Worm (Caenorhabditis elegans) whole organism, midembryonic: Measurements from ENCODE around the gene F53G2.13.

ENCODE experiments used
- T22C8.4 ChIP-seq: fragments of 200-800 bp; sonication (Bioruptor generic); IDR thresholded peaks from 2 replicates; pipeline ENCODE4 v1.3.6; 2022; ENCODE audit warnings: missing genetic modification characterization, missing compliant biosample characterization
- cog-1 ChIP-seq: sonication (generic microtip); optimal IDR thresholded peaks from 2 replicates; lab custom pipeline; 2016; ENCODE audit warnings: missing genetic modification characterization, missing compliant biosample characterization
- flt-1 ChIP-seq: fragments of 200-800 bp; sonication (Bioruptor generic); IDR thresholded peaks from 2 replicates; pipeline ENCODE4 v1.3.6; 2022; ENCODE audit warnings: missing genetic modification characterization, missing compliant biosample characterization
- klf-2 ChIP-seq: fragments of 200-800 bp; sonication (Bioruptor generic); conservative IDR thresholded peaks from 2 replicates; pipeline ENCODE4 v1.3.6; 2022; ENCODE audit warnings: missing genetic modification reagents, missing genetic modification characterization, missing compliant biosample characterization
- med-1 ChIP-seq: sonication (generic microtip); optimal IDR thresholded peaks from 2 replicates; lab custom pipeline; 2017; ENCODE audit warnings: missing genetic modification characterization, mild to moderate bottlenecking, missing compliant biosample characterization, antibody characterized with exemption, missing genetic modification reagents; ENCODE audit not compliant: insufficient read depth
- ref-1 ChIP-seq: fragments of 200-800 bp; sonication (Bioruptor generic); conservative IDR thresholded peaks from 2 replicates; pipeline ENCODE4 v1.3.6; 2022; ENCODE audit warnings: missing genetic modification reagents, missing genetic modification characterization, missing compliant biosample characterization
- tab-1 ChIP-seq: fragments of 200-800 bp; sonication (Bioruptor generic); IDR thresholded peaks from 2 replicates; pipeline ENCODE4 v1.3.6; 2022; ENCODE audit warnings: missing genetic modification characterization, missing compliant biosample characterization
- ztf-23 ChIP-seq: fragments of 200-800 bp; sonication (Bioruptor generic); IDR thresholded peaks from 2 replicates; pipeline ENCODE4 v1.3.6; 2022; ENCODE audit warnings: missing genetic modification reagents, missing genetic modification characterization, missing compliant biosample characterization
- ztf-29 ChIP-seq: fragments of 200-800 bp; sonication (Bioruptor generic); IDR thresholded peaks from 2 replicates; pipeline ENCODE4 v1.3.6; 2022; ENCODE audit warnings: missing genetic modification reagents, missing genetic modification characterization, missing compliant biosample characterization

Gene F53G2.13

DNA sequence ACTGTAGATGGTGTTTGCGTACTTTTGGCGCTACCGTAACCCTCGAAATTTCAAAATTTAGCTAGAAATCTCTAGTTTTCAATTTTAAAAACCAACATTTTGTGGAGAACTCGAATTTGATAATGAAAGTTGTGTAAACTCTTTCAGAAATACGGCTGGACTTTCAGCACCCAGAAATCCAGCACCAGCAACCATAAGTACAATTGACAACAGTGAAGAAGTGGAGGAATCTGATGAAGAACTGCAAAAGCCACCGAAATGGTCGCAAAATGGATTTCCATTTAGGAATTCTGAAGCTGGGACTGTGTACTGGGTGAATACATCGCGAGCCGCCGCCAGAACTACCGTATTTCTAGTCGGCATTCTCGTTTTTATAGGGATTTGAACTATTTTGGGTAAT, at the start of gene F53G2.13:
TSS of gene F53G2.13 (plus strand) at position 301 of the 400 bp plus-strand sequence.
- no peak for TF ChIP-seq klf-2 (GFP tag; lab: Robert Waterston, UW)
- no peak for TF ChIP-seq flt-1
- no peak for TF ChIP-seq med-1 (GFP tag; lab: Kevin White, UChicago)
- TF ChIP-seq ref-1 (GFP tag; lab: Robert Waterston, UW), result no peak
- TF ChIP-seq ztf-23 (GFP tag; lab: Robert Waterston, UW), result no peak
- no peak for TF ChIP-seq cog-1 (tag; lab: Kevin White, UChicago)
- no peak for TF ChIP-seq tab-1
- no peak for TF ChIP-seq ztf-29
- no peak for TF ChIP-seq T22C8.4

DNA sequence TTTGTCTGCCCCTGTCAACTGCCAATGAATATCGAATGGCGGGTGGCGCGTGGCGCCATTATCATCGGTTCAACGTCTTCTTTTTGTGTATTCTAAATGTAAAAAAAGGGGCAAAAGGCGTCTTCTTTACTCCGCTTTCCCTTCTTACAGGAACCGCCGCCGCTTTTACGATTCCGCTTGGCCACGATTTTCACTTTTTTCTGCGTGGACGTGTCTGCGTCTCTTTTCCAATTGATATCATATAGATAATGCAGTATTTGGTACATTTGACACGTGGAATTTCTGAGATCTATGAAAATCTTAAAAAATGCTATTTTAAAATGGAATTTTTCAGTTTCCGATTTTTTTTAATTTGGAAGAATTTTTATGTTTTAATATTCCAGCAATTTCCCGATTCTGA, 48.0 kb upstream of the F53G2.13 start:
- TF ChIP-seq flt-1, result no peak
- TF ChIP-seq ref-1 (GFP tag; lab: Robert Waterston, UW), result no peak
- no peak for TF ChIP-seq klf-2 (GFP tag; lab: Robert Waterston, UW)
- TF ChIP-seq tab-1, result no peak
- TF ChIP-seq cog-1 (tag; lab: Kevin White, UChicago), result no peak
- no peak for TF ChIP-seq med-1 (GFP tag; lab: Kevin White, UChicago)

- TF ChIP-seq T22C8.4, result no peak
Measured at ce11 chrII:2436757-2437156, 46.9 kb upstream of the F53G2.13 start.

- TF ChIP-seq T22C8.4, result no peak
- no peak for TF ChIP-seq tab-1
- TF ChIP-seq klf-2 (GFP tag; lab: Robert Waterston, UW), result no peak
- TF ChIP-seq med-1 (GFP tag; lab: Kevin White, UChicago), result no peak
- TF ChIP-seq ztf-23 (GFP tag; lab: Robert Waterston, UW), result no peak
- TF ChIP-seq ref-1 (GFP tag; lab: Robert Waterston, UW), result no peak
- no peak for TF ChIP-seq flt-1
- TF ChIP-seq ztf-29, result no peak
- TF ChIP-seq cog-1 (tag; lab: Kevin White, UChicago), result no peak
Measured at ce11 chrII:2438180-2438579, 45.4 kb upstream of the F53G2.13 start.

ce11 chrII:2438944-2439343, 44.7 kb upstream of the F53G2.13 start:
- TF ChIP-seq ztf-23 (GFP tag; lab: Robert Waterston, UW) (no peak), klf-2 (GFP tag; lab: Robert Waterston, UW) (no peak), ztf-29 (no peak), tab-1 (no peak), T22C8.4 (no peak), cog-1 (tag; lab: Kevin White, UChicago) (no peak), flt-1 (no peak), med-1 (GFP tag; lab: Kevin White, UChicago) (no peak), ref-1 (GFP tag; lab: Robert Waterston, UW) (no peak)

ce11 chrII:2440312-2440711, 43.3 kb upstream of the F53G2.13 start:
- TF ChIP-seq klf-2 (GFP tag; lab: Robert Waterston, UW), result no peak
- no peak for TF ChIP-seq T22C8.4
- TF ChIP-seq flt-1, result no peak
- no peak for TF ChIP-seq ztf-29

DNA sequence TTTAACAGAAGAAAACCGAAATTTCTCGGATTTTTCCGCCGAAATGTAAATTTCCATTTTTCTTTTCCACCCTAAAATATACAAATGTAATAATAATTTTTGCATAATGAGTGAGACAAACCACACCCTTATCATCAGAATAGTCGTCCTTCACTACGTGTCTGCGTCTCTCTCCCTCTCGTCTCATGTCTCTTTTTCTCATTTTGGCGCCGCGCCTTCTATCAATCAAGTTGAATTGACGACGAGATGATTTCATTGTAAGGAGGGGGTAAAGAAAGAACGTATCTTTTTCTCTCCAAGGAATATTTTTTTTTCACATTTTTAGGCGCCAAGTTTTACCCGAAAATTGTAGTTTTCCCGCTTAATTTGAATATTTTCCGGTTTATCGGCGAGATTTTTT, 41.4 kb upstream of the F53G2.13 start:
- TF ChIP-seq cog-1 (tag; lab: Kevin White, UChicago), result no peak
- no peak for TF ChIP-seq klf-2 (GFP tag; lab: Robert Waterston, UW)
- no peak for TF ChIP-seq ref-1 (GFP tag; lab: Robert Waterston, UW)
- TF ChIP-seq med-1 (GFP tag; lab: Kevin White, UChicago), result no peak
- no peak for TF ChIP-seq flt-1
- TF ChIP-seq ztf-23 (GFP tag; lab: Robert Waterston, UW), result no peak
- TF ChIP-seq T22C8.4, result no peak
- TF ChIP-seq tab-1, result no peak
- no peak for TF ChIP-seq ztf-29

- no peak for TF ChIP-seq tab-1
- no peak for TF ChIP-seq ref-1 (GFP tag; lab: Robert Waterston, UW)
Measured at ce11 chrII:2442979-2443378, 40.6 kb upstream of the F53G2.13 start, which contains the start of gene vab-19. Gene vab-19 (plus strand): TSS chrII:2443279.

DNA sequence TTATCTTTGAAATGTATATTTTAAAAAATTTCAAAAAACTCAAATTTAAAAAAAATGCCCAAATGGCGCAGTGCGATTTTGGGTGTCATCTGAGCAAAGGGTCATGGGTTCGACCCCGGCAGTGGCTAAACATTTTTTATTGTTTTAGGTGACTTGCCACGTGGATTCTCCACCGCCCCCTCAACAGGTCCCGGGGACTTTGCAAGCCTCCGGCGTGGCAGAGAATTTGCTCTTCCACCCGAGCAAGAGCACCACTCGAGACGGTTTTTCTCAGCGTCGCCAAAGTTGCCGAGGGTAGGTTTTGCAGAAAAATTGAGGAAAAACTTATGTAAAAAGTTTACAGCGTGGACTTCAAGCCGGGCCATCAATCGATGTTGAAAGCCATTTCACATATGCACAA, 38.4 kb upstream of the F53G2.13 start:
- TF ChIP-seq tab-1, result no peak
- no peak for TF ChIP-seq cog-1 (tag; lab: Kevin White, UChicago)
- TF ChIP-seq klf-2 (GFP tag; lab: Robert Waterston, UW), result no peak
- TF ChIP-seq ztf-23 (GFP tag; lab: Robert Waterston, UW), result no peak
- TF ChIP-seq flt-1, result no peak
- TF ChIP-seq T22C8.4, result no peak

DNA sequence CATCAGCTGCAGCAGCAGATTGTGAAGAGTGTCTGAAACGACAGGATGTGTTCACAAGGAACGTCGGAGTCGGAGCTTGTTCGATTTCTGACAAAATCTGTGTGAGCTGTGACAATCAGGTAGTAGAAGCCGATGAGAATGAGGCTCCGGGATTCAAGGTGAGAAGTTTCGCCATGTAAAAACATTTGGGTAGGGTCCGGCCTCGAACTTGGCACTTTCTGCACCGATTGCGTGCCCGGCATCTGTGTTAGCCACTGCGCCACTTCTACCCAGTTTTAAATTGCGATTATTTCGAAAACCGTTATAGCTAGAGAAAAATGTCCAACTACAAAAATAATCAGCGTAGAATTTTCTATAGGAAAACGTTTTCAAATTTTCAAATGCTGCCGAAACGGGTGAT, 36.9 kb upstream of the F53G2.13 start:
- TF ChIP-seq ref-1 (GFP tag; lab: Robert Waterston, UW) (no peak), T22C8.4 (no peak), ztf-29 (no peak), cog-1 (tag; lab: Kevin White, UChicago) (no peak), flt-1 (no peak), klf-2 (GFP tag; lab: Robert Waterston, UW) (no peak), ztf-23 (GFP tag; lab: Robert Waterston, UW) (no peak), tab-1 (no peak), med-1 (GFP tag; lab: Kevin White, UChicago) (no peak)

- peak; percentile 48 for TF ChIP-seq T22C8.4
- 0 out of 2 replicates have a peak, but pooled peaks have one; percentile 34 for TF ChIP-seq klf-2 (GFP tag; lab: Robert Waterston, UW)
- no peak for TF ChIP-seq ztf-23 (GFP tag; lab: Robert Waterston, UW)
- TF ChIP-seq flt-1, result no peak
- TF ChIP-seq cog-1 (tag; lab: Kevin White, UChicago), result no peak
- no peak for TF ChIP-seq ref-1 (GFP tag; lab: Robert Waterston, UW)
Measured at ce11 chrII:2450990-2451389, 32.6 kb upstream of the F53G2.13 start.
